Fruit fly (Drosophila melanogaster): Measurements from ENCODE around the gene CG10874.

DNA sequence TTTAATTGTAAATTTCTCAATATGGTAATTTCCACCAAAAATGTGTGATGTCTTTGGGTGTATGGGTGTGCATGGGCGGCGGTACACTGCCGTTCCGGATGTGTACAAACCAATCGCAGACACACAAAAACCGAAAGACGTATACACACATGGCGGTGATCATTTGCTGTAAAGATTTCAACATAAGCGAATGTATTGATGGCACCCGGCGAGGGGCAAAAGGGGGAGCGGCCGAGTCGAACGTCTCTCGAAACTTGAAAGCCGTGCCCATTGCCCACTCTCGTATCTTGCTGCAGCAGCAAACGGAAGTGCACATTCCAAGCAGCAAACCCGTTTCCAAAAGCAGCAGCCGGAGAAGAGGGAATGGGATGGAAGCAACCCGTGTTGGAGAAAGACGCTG lies 29.9 kb downstream of the CG10874 start:
- TF ChIP-seq h (optimal IDR thresholded peaks at IDR 0.05) (no peak), ttk (optimal IDR thresholded peaks at IDR 0.05) (no peak), psq (optimal IDR thresholded peaks at IDR 0.05) (no peak), insv (optimal IDR thresholded peaks at IDR 0.05) (no peak), Myc (optimal IDR thresholded peaks at IDR 0.05) (no peak), Sin3A (optimal IDR thresholded peaks at IDR 0.05) (no peak)
